Fruit fly (Drosophila melanogaster): ENCODE results near the gene fzr.

Gene fzr

DNA sequence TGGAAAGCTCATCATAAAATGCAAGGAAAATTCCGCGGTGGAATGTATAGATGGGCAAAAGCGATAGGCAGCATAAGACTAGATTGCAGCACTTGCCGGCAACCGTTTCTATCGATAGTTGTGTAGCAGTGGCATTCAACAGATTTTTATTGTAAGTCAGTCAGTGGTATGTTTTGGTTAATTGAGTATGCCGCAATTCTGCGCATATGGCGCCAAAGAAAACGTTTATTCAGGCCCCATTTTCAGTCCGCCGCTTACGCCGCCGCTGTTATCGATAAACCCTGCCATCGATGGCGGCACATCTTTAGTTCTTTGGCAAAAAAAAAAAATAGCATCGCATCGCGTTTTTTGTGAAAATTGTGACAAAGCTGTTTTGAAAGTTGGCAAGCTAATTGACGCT is 29.6 kb downstream of the fzr start, which contains the start of the genes Cbp80 and Torsin (continued):
- TF ChIP-seq B-H1 (GFP tag; IDR thresholded peaks at IDR 0.05) (no peak), ranshi (GFP tag; IDR thresholded peaks at IDR 0.05) (no peak), CG4328 (GFP tag; optimal IDR thresholded peaks at IDR 0.05) (no peak), hkb (optimal IDR thresholded peaks at IDR 0.05) (no peak), hkb (GFP tag; IDR thresholded peaks at IDR 0.05) (no peak; the same call in 1 of the 2 replicates), H2.0 (GFP tag; IDR thresholded peaks at IDR 0.05) (0 out of 2 replicates have a peak, but pooled peaks have one; percentile 16), CG12104 (GFP tag; optimal IDR thresholded peaks at IDR 0.05) (no peak), stwl (tag; optimal IDR thresholded peaks at IDR 0.05) (peak; percentile 56), caup (GFP tag; optimal IDR thresholded peaks at IDR 0.05; ENCODE audit: severe bottlenecking) (no peak), cas (GFP tag; IDR thresholded peaks at IDR 0.05) (no peak), CG17186 (GFP tag; optimal IDR thresholded peaks at IDR 0.05) (peak; percentile 45), nerfin-1 (tag; optimal IDR thresholded peaks at IDR 0.05) (peak; percentile 68), sens (GFP tag) (peak; percentile 76), CG4360 (GFP tag; IDR thresholded peaks at IDR 0.05) (no peak), CG9609 (GFP tag; optimal IDR thresholded peaks at IDR 0.05) (no peak), CG31388 (GFP tag; optimal IDR thresholded peaks at IDR 0.05) (no peak), Sox102F (GFP tag; optimal IDR thresholded peaks at IDR 0.05) (no peak)

DNA sequence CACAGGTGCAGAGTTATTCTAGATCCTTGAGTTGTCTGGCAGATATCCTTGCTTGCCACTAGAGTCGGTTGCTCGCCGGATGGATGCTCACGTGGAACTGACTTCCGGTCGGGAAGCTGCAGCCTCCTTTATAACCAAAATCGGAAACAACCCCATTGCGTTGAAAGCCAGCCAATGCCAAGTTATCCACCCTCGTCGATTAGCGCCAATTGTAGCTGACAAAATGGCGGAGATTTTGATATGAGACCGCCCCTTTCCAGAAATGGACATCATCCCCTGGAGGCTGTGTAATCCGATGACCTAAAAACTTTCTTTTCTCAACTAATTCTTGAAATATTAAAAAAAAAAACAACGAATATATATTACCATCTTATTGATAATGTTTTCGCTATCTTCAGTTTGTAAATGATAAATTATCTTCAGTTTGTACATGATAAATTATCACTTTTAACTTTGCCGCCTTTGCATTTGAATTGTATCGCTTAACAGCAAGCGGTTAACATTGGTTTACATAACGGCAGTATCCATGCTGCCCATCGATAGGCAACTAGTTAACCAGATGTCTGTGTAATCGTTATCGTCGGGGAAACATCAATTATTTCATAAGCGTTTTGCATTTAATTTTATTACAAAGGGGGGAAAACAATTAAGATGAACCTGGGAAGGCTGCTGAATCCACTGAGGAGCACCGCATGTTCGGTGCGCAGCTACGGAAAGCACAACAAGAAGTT is 31.9 kb downstream of the fzr start, which contains the start of the genes HLH4C and mRpL30:
HLH4C (minus strand) TSS at position 99 of the 731 bp plus-strand sequence.
mRpL30 (plus strand) TSS at position 556 of the 731 bp plus-strand sequence.
- TF ChIP-seq CG34422 (GFP tag; IDR thresholded peaks at IDR 0.05), result no peak
- peak; percentile 98 for TF ChIP-seq CG7963 (GFP tag; IDR thresholded peaks at IDR 0.05; ENCODE audit: partially characterized antibody)
- TF ChIP-seq seq (GFP tag; IDR thresholded peaks at IDR 0.05), result peak; percentile 61; the same call in 1 of the 2 replicates
- peak; percentile 100 for TF ChIP-seq HLH4C (GFP tag; IDR thresholded peaks at IDR 0.05; ENCODE audit: partially characterized antibody)
- peak; percentile 97 for TF ChIP-seq ato (GFP tag; IDR thresholded peaks at IDR 0.05; ENCODE audit: partially characterized antibody)
- TF ChIP-seq unc-4 (GFP tag; IDR thresholded peaks at IDR 0.05; ENCODE audit: partially characterized antibody), result peak; percentile 65
- TF ChIP-seq Dp (GFP tag; optimal IDR thresholded peaks at IDR 0.05), result peak; percentile 80
- peak; percentile 6 for TF ChIP-seq exex (tag; optimal IDR thresholded peaks at IDR 0.05)
- no peak for TF ChIP-seq CG1024 (GFP tag; IDR thresholded peaks at IDR 0.05)
- no peak for TF ChIP-seq CG6272 (GFP tag; IDR thresholded peaks at IDR 0.05)
- no peak for TF ChIP-seq CG3281 (GFP tag; optimal IDR thresholded peaks at IDR 0.05)
- peak; percentile 63 for TF ChIP-seq stwl (tag; optimal IDR thresholded peaks at IDR 0.05)
- TF ChIP-seq hb (GFP tag; IDR thresholded peaks at IDR 0.05; ENCODE audit: partially characterized antibody), result peak; percentile 97
- peak; percentile 68 for TF ChIP-seq Dref (GFP tag; IDR thresholded peaks at IDR 0.05)
- TF ChIP-seq TFAM (GFP tag; optimal IDR thresholded peaks at IDR 0.05), result no peak
- TF ChIP-seq Pdp1 (GFP tag; optimal IDR thresholded peaks at IDR 0.05), result peak in 1 of 2 experiments; percentile 99
- TF ChIP-seq cato (GFP tag; optimal IDR thresholded peaks at IDR 0.05; ENCODE audit: borderline replicate concordance), result no peak
- TF ChIP-seq Opbp (GFP tag; IDR thresholded peaks at IDR 0.05; ENCODE audit: partially characterized antibody), result peak; percentile 95; the same call in 2 of the 3 replicates
- TF ChIP-seq pzg (GFP tag; optimal IDR thresholded peaks at IDR 0.05), result peak; percentile 45
- peak; percentile 81 for TF ChIP-seq sna (GFP tag; IDR thresholded peaks at IDR 0.05; ENCODE audit: partially characterized antibody)
- no peak for TF ChIP-seq CG12391 (tag; optimal IDR thresholded peaks at IDR 0.05)
- peak; percentile 18 for TF ChIP-seq CG4617 (GFP tag; optimal IDR thresholded peaks at IDR 0.05; ENCODE audit: borderline replicate concordance)
- peak; percentile 94 for TF ChIP-seq Nf-YC (tag; optimal IDR thresholded peaks at IDR 0.05)
- TF ChIP-seq bowl (GFP tag; IDR thresholded peaks at IDR 0.05), result no peak
- TF ChIP-seq tup (GFP tag; optimal IDR thresholded peaks at IDR 0.05), result no peak
- TF ChIP-seq CG2129 (GFP tag; IDR thresholded peaks at IDR 0.05; ENCODE audit: partially characterized antibody), result 0 out of 2 replicates have a peak, but pooled peaks have one; percentile 20
- peak; percentile 90 for TF ChIP-seq Bgb (GFP tag; IDR thresholded peaks at IDR 0.05; ENCODE audit: partially characterized antibody)
- peak; percentile 20 for TF ChIP-seq CG2116 (GFP tag; optimal IDR thresholded peaks at IDR 0.05)
- peak; percentile 98 for TF ChIP-seq bbx (GFP tag; IDR thresholded peaks at IDR 0.05; ENCODE audit: partially characterized antibody)
- peak; percentile 96 for TF ChIP-seq chinmo (GFP tag; IDR thresholded peaks at IDR 0.05; ENCODE audit: partially characterized antibody)
- TF ChIP-seq Dip2 (GFP tag; IDR thresholded peaks at IDR 0.05), result no peak
